Worm (Caenorhabditis elegans): Measurements from ENCODE around the gene C29F9.5.

DNA sequence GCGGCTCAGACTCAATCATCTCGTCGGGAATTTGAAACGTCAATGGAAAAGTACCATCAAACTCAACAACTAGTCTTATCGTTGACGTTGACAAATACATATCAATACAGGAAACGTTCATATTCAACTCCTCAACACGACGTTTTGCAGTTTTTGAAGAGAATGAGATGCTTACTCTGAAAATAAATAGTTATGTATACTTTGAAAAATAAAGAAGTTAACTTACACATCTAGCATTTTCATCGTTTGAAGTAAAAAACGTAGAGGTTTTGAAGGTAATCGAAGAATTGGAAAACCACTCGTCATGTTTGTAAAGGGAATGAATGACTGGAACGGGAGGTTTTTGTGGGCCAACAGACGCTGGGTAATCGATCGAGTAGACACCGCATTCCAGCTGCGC lies 23.6 kb downstream of the C29F9.5 start, which contains the start of gene fbxb-81:
- no peak for TF ChIP-seq dao-5 (tag; optimal IDR thresholded peaks at IDR 0.05)
- no peak for TF ChIP-seq him-1 (tag; optimal IDR thresholded peaks at IDR 0.05)

Data from whole organism, L4/young adult.